Worm (Caenorhabditis elegans) whole organism, late embryonic: ENCODE data around the gene Y53F4B.18.
A peak's percentile ranks its signal among the peaks of the same experiment; 100 is the strongest.

Experiments
- C08G9.2 ChIP-seq: sonication (generic microtip); optimal IDR thresholded peaks from 2 replicates; lab custom pipeline; 2016; ENCODE audit warnings: mild to moderate bottlenecking, missing genetic modification characterization, moderate library complexity, missing compliant biosample characterization
- K02D7.2 ChIP-seq: sonication (generic microtip); optimal IDR thresholded peaks from 2 replicates; lab custom pipeline; 2017; ENCODE audit warnings: mild to moderate bottlenecking, missing genetic modification characterization, missing compliant biosample characterization
- T23F11.4 ChIP-seq: fragments of 200-800 bp; sonication (Bioruptor generic); optimal IDR thresholded peaks from 2 replicates; lab custom pipeline; 2018; ENCODE audit warnings: mild to moderate bottlenecking, missing genetic modification characterization, missing compliant biosample characterization
- ahr-1 ChIP-seq: sonication (generic microtip); optimal IDR thresholded peaks from 2 replicates; lab custom pipeline; 2016; ENCODE audit warnings: missing genetic modification characterization, missing compliant biosample characterization
- ceh-14 ChIP-seq: sonication (generic microtip); optimal IDR thresholded peaks from 2 replicates; lab custom pipeline; 2016; ENCODE audit warnings: missing genotype, missing genetic modification characterization, missing compliant biosample characterization
- ceh-19 ChIP-seq: fragments of 200-800 bp; sonication (Bioruptor generic); optimal IDR thresholded peaks from 2 replicates; lab custom pipeline; 2018; ENCODE audit warnings: mild to moderate bottlenecking, missing genetic modification characterization, missing compliant biosample characterization
- ceh-2 ChIP-seq: sonication (generic microtip); optimal IDR thresholded peaks from 2 replicates; lab custom pipeline; 2016; ENCODE audit warnings: missing genotype, missing genetic modification characterization, missing compliant biosample characterization
- ceh-22 ChIP-seq: sonication (generic microtip); optimal IDR thresholded peaks from 2 replicates; lab custom pipeline; 2017; ENCODE audit warnings: missing biosample characterization, missing genetic modification characterization
- ceh-24 ChIP-seq: sonication (generic microtip); optimal IDR thresholded peaks from 2 replicates; lab custom pipeline; 2016; ENCODE audit warnings: mild to moderate bottlenecking, missing genetic modification characterization, missing compliant biosample characterization
- ceh-31 ChIP-seq: sonication (generic microtip); optimal IDR thresholded peaks from 2 replicates; lab custom pipeline; 2016; ENCODE audit warnings: missing genetic modification characterization, missing compliant biosample characterization
- ceh-34 ChIP-seq: sonication (generic microtip); optimal IDR thresholded peaks from 2 replicates; lab custom pipeline; 2016; ENCODE audit warnings: mild to moderate bottlenecking, missing genetic modification characterization, missing compliant biosample characterization
- ceh-48 ChIP-seq: sonication (generic microtip); optimal IDR thresholded peaks from 2 replicates; lab custom pipeline; 2016; ENCODE audit warnings: missing genetic modification characterization, inconsistent platforms, missing compliant biosample characterization
- ceh-6 ChIP-seq: fragments of 200-800 bp; sonication (Bioruptor generic); optimal IDR thresholded peaks from 2 replicates; lab custom pipeline; 2018; ENCODE audit warnings: mild to moderate bottlenecking, missing genetic modification characterization, missing compliant biosample characterization
- ceh-9 ChIP-seq: sonication (generic microtip); optimal IDR thresholded peaks from 2 replicates; lab custom pipeline; 2016; ENCODE audit warnings: mild to moderate bottlenecking, missing genetic modification characterization, inconsistent platforms, missing compliant biosample characterization
- che-1 ChIP-seq: sonication (generic microtip); optimal IDR thresholded peaks from 2 replicates; lab custom pipeline; 2016; ENCODE audit warnings: mild to moderate bottlenecking, missing genetic modification characterization, missing compliant biosample characterization
- dmd-4 ChIP-seq: sonication (generic microtip); optimal IDR thresholded peaks from 2 replicates; lab custom pipeline; 2016; ENCODE audit warnings: borderline replicate concordance, missing genetic modification characterization, missing compliant biosample characterization
- dve-1 ChIP-seq: sonication (generic microtip); optimal IDR thresholded peaks from 2 replicates; lab custom pipeline; 2017; ENCODE audit warnings: antibody characterized with exemption, mild to moderate bottlenecking, missing genetic modification characterization, missing compliant biosample characterization
- elt-2 ChIP-seq: sonication (generic microtip); optimal IDR thresholded peaks from 2 replicates; lab custom pipeline; 2016; ENCODE audit warnings: missing genetic modification reagents, missing genetic modification characterization, missing compliant biosample characterization
- elt-4 ChIP-seq: sonication (generic microtip); optimal IDR thresholded peaks from 2 replicates; lab custom pipeline; 2016; ENCODE audit warnings: missing genetic modification characterization, missing compliant biosample characterization
- fkh-10 ChIP-seq: fragments of 150-350 bp; optimal IDR thresholded peaks from 2 replicates; lab custom pipeline; 2014; ENCODE audit warnings: missing biosample characterization, missing genetic modification reagents, missing genetic modification characterization
- hlh-13 ChIP-seq: fragments of 200-800 bp; sonication (Bioruptor generic); optimal IDR thresholded peaks from 2 replicates; lab custom pipeline; 2018; ENCODE audit warnings: mild to moderate bottlenecking, missing genetic modification characterization, missing compliant biosample characterization
- hlh-30 ChIP-seq: sonication (generic microtip); optimal IDR thresholded peaks from 2 replicates; lab custom pipeline; 2017; ENCODE audit warnings: antibody characterized with exemption, missing genetic modification characterization, missing compliant biosample characterization; ENCODE audit not compliant: insufficient read depth
- hlh-6 ChIP-seq: sonication (generic microtip); optimal IDR thresholded peaks from 2 replicates; lab custom pipeline; 2016; ENCODE audit warnings: missing genotype, missing genetic modification characterization, missing compliant biosample characterization
- lim-6 ChIP-seq: sonication (generic microtip); optimal IDR thresholded peaks from 2 replicates; lab custom pipeline; 2016; ENCODE audit warnings: missing genetic modification characterization, missing compliant biosample characterization
- lin-11 ChIP-seq: fragments of 200-800 bp; sonication (Bioruptor generic); optimal IDR thresholded peaks from 2 replicates; lab custom pipeline; 2018; ENCODE audit warnings: mild to moderate bottlenecking, missing genetic modification characterization, missing compliant biosample characterization
- madf-2 ChIP-seq: sonication (generic microtip); optimal IDR thresholded peaks from 2 replicates; lab custom pipeline; 2017; ENCODE audit warnings: missing genetic modification characterization, missing compliant biosample characterization
- mec-3 ChIP-seq: sonication (generic microtip); optimal IDR thresholded peaks from 2 replicates; lab custom pipeline; 2016; ENCODE audit warnings: borderline replicate concordance, missing genetic modification characterization, missing compliant biosample characterization
- nhr-11 ChIP-seq: fragments of 150-350 bp; optimal IDR thresholded peaks from 2 replicates; lab custom pipeline; 2014; ENCODE audit warnings: missing biosample characterization, missing genetic modification characterization
- npax-4 ChIP-seq: sonication (generic microtip); optimal IDR thresholded peaks from 2 replicates; lab custom pipeline; 2016; ENCODE audit warnings: missing genetic modification characterization, missing compliant biosample characterization
- pag-3 ChIP-seq: sonication (generic microtip); optimal IDR thresholded peaks from 2 replicates; lab custom pipeline; 2016; ENCODE audit warnings: missing compliant biosample characterization, missing genetic modification characterization, borderline replicate concordance
- pat-9 ChIP-seq: fragments of 200-800 bp; sonication (Bioruptor generic); optimal IDR thresholded peaks from 2 replicates; lab custom pipeline; 2018; ENCODE audit warnings: mild to moderate bottlenecking, missing genetic modification characterization, moderate library complexity, missing compliant biosample characterization
- pax-1 ChIP-seq: fragments of 150-350 bp; optimal IDR thresholded peaks from 2 replicates; lab custom pipeline; 2014; ENCODE audit warnings: missing biosample characterization, missing genetic modification characterization
- pha-2 ChIP-seq: sonication (generic microtip); optimal IDR thresholded peaks from 2 replicates; lab custom pipeline; 2017; ENCODE audit warnings: mild to moderate bottlenecking, missing genetic modification characterization, missing compliant biosample characterization
- pha-4 ChIP-seq: fragments of 150-350 bp; optimal IDR thresholded peaks from 2 replicates; lab custom pipeline; 2018; ENCODE audit warnings: missing biosample characterization, missing genetic modification reagents, missing genetic modification characterization
- pqm-1 ChIP-seq: sonication (generic microtip); optimal IDR thresholded peaks from 2 replicates; lab custom pipeline; 2016; ENCODE audit warnings: missing genetic modification characterization, missing compliant biosample characterization
- pros-1 ChIP-seq: fragments of 150-350 bp; optimal IDR thresholded peaks from 2 replicates; lab custom pipeline; 2014; ENCODE audit warnings: missing biosample characterization, missing genetic modification reagents, missing genetic modification characterization
- ref-2 ChIP-seq: sonication (generic microtip); optimal IDR thresholded peaks from 2 replicates; lab custom pipeline; 2016; ENCODE audit warnings: missing genetic modification characterization, missing compliant biosample characterization
- rnt-1 ChIP-seq: sonication (generic microtip); optimal IDR thresholded peaks from 2 replicates; lab custom pipeline; 2016; ENCODE audit warnings: missing genetic modification characterization, missing compliant biosample characterization
- sdc-2 ChIP-seq: sonication (generic microtip); optimal IDR thresholded peaks from 2 replicates; lab custom pipeline; 2016; ENCODE audit warnings: missing genotype, missing genetic modification characterization, missing compliant biosample characterization
- sox-2 ChIP-seq: fragments of 200-800 bp; sonication (Bioruptor generic); IDR thresholded peaks from 2 replicates; pipeline ENCODE4 v1.3.6; 2022; ENCODE audit warnings: missing genetic modification reagents, missing genetic modification characterization, missing compliant biosample characterization
- tbx-2 ChIP-seq: sonication (generic microtip); optimal IDR thresholded peaks from 2 replicates; lab custom pipeline; 2016; ENCODE audit warnings: missing genetic modification characterization, missing compliant biosample characterization
- tbx-7 ChIP-seq: sonication (generic microtip); optimal IDR thresholded peaks from 2 replicates; lab custom pipeline; 2016; ENCODE audit warnings: missing genotype, missing genetic modification characterization, missing compliant biosample characterization
- ttx-3 ChIP-seq: sonication (generic microtip); optimal IDR thresholded peaks from 2 replicates; lab custom pipeline; 2016; ENCODE audit warnings: missing genetic modification reagents, missing genetic modification characterization, missing compliant biosample characterization
- unc-3 ChIP-seq, 2 experiments: fragments of 200-800 bp in 1 of 2; sonication (Bioruptor generic) in 1 of 2; sonication (generic microtip) in 1 of 2; conservative IDR thresholded peaks in 1 of 2; optimal IDR thresholded peaks in 1 of 2; 2 replicates each; pipeline versions ENCODE4 v1.3.6 to Lab custom; 2016 to 2022; ENCODE audit warnings: missing compliant biosample characterization in 2 of 2, missing genetic modification characterization in 2 of 2, missing genetic modification reagents in 1 of 2
- unc-42 ChIP-seq: sonication (generic microtip); optimal IDR thresholded peaks from 2 replicates; lab custom pipeline; 2016; ENCODE audit warnings: missing genotype, missing genetic modification characterization, missing compliant biosample characterization
- unc-55 ChIP-seq: sonication (generic microtip); optimal IDR thresholded peaks from 2 replicates; lab custom pipeline; 2017; ENCODE audit warnings: missing biosample characterization, missing genetic modification reagents, missing genetic modification characterization
- unc-86 ChIP-seq: sonication (generic microtip); optimal IDR thresholded peaks from 2 replicates; lab custom pipeline; 2016; ENCODE audit warnings: missing genetic modification characterization, missing compliant biosample characterization
- zip-5 ChIP-seq: sonication (generic microtip); optimal IDR thresholded peaks from 2 replicates; lab custom pipeline; 2016; ENCODE audit warnings: missing genetic modification characterization, missing compliant biosample characterization
- ztf-16 ChIP-seq: sonication (generic microtip); optimal IDR thresholded peaks from 2 replicates; lab custom pipeline; 2017; ENCODE audit warnings: missing genetic modification characterization, missing compliant biosample characterization

The Y53F4B.18 gene

ce11 chrII:15071571-15071970 is at the start of gene Y53F4B.18:
Gene Y53F4B.18 (minus strand): TSS chrII:15071671.
- TF ChIP-seq lim-6 (tag; lab: Kevin White, UChicago): no peak
- TF ChIP-seq sdc-2: no peak
- TF ChIP-seq npax-4: no peak
- no peak for TF ChIP-seq elt-2 (tag; lab: Kevin White, UChicago)
- TF ChIP-seq ceh-14: no peak
- TF ChIP-seq ceh-19: no peak
- TF ChIP-seq ztf-16 (tag; lab: Kevin White, UChicago): no peak
- no peak for TF ChIP-seq pha-2 (tag; lab: Kevin White, UChicago)
- no peak for TF ChIP-seq dve-1 (tag; lab: Kevin White, UChicago)
- TF ChIP-seq ceh-34 (tag; lab: Kevin White, UChicago): no peak

ce11 chrII:15119537-15120360 is 48.3 kb upstream of the Y53F4B.18 start, which contains the start of gene arp-1:
Gene arp-1 (plus strand): TSS chrII:15120301.
- TF ChIP-seq ztf-16 (tag; lab: Kevin White, UChicago) (no peak), lim-6 (tag; lab: Kevin White, UChicago) (no peak), hlh-30 (tag; lab: Kevin White, UChicago) (no peak), ceh-34 (tag; lab: Kevin White, UChicago) (peak; percentile 3), che-1 (tag; lab: Kevin White, UChicago) (no peak), elt-4 (tag; lab: Kevin White, UChicago) (no peak), unc-86 (tag; lab: Kevin White, UChicago) (no peak), ceh-19 (no peak), ceh-2 (no peak), unc-3 (GFP tag; conservative IDR thresholded peaks at IDR 0.05; lab: Robert Waterston, UW) (no peak), unc-3 (tag; optimal IDR thresholded peaks at IDR 0.05; lab: Kevin White, UChicago) (no peak), hlh-13 (GFP tag; lab: Kevin White, UChicago) (no peak), pax-1 (tag; lab: Kevin White, UChicago) (no peak), C08G9.2 (tag; lab: Kevin White, UChicago) (no peak), sox-2 (GFP tag; lab: Robert Waterston, UW) (no peak), elt-2 (tag; lab: Kevin White, UChicago) (peak; percentile 20), pag-3 (tag; lab: Kevin White, UChicago) (no peak), mec-3 (tag; lab: Kevin White, UChicago) (no peak), unc-42 (peak; percentile 67), hlh-6 (tag; lab: Kevin White, UChicago) (no peak), rnt-1 (tag; lab: Kevin White, UChicago) (no peak), tbx-2 (tag; lab: Kevin White, UChicago) (no peak), zip-5 (tag; lab: Kevin White, UChicago) (peak; percentile 10), fkh-10 (no peak), pros-1 (no peak), madf-2 (tag; lab: Kevin White, UChicago) (no peak), unc-55 (GFP tag; lab: Kevin White, UChicago) (no peak), ceh-24 (tag; lab: Kevin White, UChicago) (no peak), ttx-3 (tag; lab: Kevin White, UChicago) (no peak), ceh-9 (tag; lab: Kevin White, UChicago) (no peak), ceh-31 (tag; lab: Kevin White, UChicago) (peak; percentile 45), T23F11.4 (GFP tag; lab: Kevin White, UChicago) (no peak), dmd-4 (no peak), ahr-1 (tag; lab: Kevin White, UChicago) (no peak), pqm-1 (tag; lab: Kevin White, UChicago) (no peak), nhr-11 (tag; lab: Kevin White, UChicago) (no peak), ceh-6 (no peak), ref-2 (tag; lab: Kevin White, UChicago) (no peak), lin-11 (tag; lab: Kevin White, UChicago) (no peak), pha-4 (tag; lab: Kevin White, UChicago) (no peak), tbx-7 (tag; lab: Kevin White, UChicago) (no peak), ceh-22 (no peak), ceh-14 (peak; percentile 10), pat-9 (no peak), ceh-48 (peak; percentile 8), K02D7.2 (tag; lab: Kevin White, UChicago) (peak; percentile 3)
